Fruit fly (Drosophila melanogaster): Measurements from ENCODE around the gene Arp5.

The Arp5 gene

DNA sequence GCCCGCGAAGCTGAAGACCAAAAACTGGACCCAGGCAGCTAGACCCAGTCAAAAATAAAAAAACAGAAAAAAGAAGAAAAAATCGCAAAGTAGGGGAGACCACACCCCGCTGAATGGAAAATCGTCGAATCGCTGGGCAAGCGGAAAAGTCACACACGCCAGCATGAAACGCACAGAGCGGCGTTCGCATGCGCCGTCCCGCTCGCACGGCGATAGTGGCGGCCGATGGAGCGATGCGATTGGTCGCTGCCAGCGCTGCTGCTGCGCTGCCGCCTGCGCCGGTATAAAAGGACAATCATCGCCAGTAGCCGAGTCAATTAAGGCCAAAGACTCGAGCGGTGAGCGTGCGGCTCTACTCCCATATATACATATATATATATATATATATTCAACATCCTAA, 50.6 kb downstream of the Arp5 start, which contains the start of gene repo (continued):
- TF ChIP-seq TFAM (GFP tag; optimal IDR thresholded peaks at IDR 0.05): no peak
- no peak for TF ChIP-seq peb (GFP tag; IDR thresholded peaks at IDR 0.05)
- TF ChIP-seq z (GFP tag; IDR thresholded peaks at IDR 0.05): no peak
- no peak for TF ChIP-seq CG13296 (GFP tag; optimal IDR thresholded peaks at IDR 0.05)
- TF ChIP-seq dmrt99B (tag; optimal IDR thresholded peaks at IDR 0.05): no peak
- TF ChIP-seq D19B (GFP tag; optimal IDR thresholded peaks at IDR 0.05): no peak
- TF ChIP-seq sima (GFP tag; optimal IDR thresholded peaks at IDR 0.05): no peak
- peak; percentile 19 for TF ChIP-seq repo (GFP tag; optimal IDR thresholded peaks at IDR 0.05)
- no peak for TF ChIP-seq ash1 (GFP tag; optimal IDR thresholded peaks at IDR 0.05)
- no peak for TF ChIP-seq MTF-1 (GFP tag; optimal IDR thresholded peaks at IDR 0.05; ENCODE audit: borderline replicate concordance)
- peak; percentile 43 for TF ChIP-seq nerfin-1 (tag; optimal IDR thresholded peaks at IDR 0.05)
- no peak for TF ChIP-seq CG9797 (GFP tag; optimal IDR thresholded peaks at IDR 0.05)
- no peak for TF ChIP-seq pita (GFP tag; optimal IDR thresholded peaks at IDR 0.05)
- TF ChIP-seq org-1 (GFP tag; optimal IDR thresholded peaks at IDR 0.05): no peak
- TF ChIP-seq CG12219 (GFP tag; optimal IDR thresholded peaks at IDR 0.05): no peak
- peak; percentile 90 for TF ChIP-seq CG1832 (GFP tag; optimal IDR thresholded peaks at IDR 0.05)
- TF ChIP-seq Dp (GFP tag; optimal IDR thresholded peaks at IDR 0.05): no peak
- TF ChIP-seq kah (GFP tag; optimal IDR thresholded peaks at IDR 0.05): no peak
- TF ChIP-seq gcm2 (GFP tag; optimal IDR thresholded peaks at IDR 0.05): no peak
- no peak for TF ChIP-seq sens (GFP tag)
- no peak for TF ChIP-seq CG15073 (GFP tag; optimal IDR thresholded peaks at IDR 0.05)
- TF ChIP-seq CG14050 (GFP tag; IDR thresholded peaks at IDR 0.05): no peak
- no peak for TF ChIP-seq Lim3 (GFP tag; IDR thresholded peaks at IDR 0.05)
- TF ChIP-seq CG31365 (tag; optimal IDR thresholded peaks at IDR 0.05): no peak
- no peak for TF ChIP-seq CG16863 (GFP tag; optimal IDR thresholded peaks at IDR 0.05)
- no peak for TF ChIP-seq Usf (GFP tag; optimal IDR thresholded peaks at IDR 0.05)
- TF ChIP-seq wor (GFP tag; IDR thresholded peaks at IDR 0.05): no peak
- no peak for TF ChIP-seq CG30403 (GFP tag; optimal IDR thresholded peaks at IDR 0.05)
- no peak for TF ChIP-seq CG7745 (tag; optimal IDR thresholded peaks at IDR 0.05)
- no peak for TF ChIP-seq CG4707 (GFP tag; optimal IDR thresholded peaks at IDR 0.05)
- no peak for TF ChIP-seq Elba2 (GFP tag; optimal IDR thresholded peaks at IDR 0.05)
- TF ChIP-seq grau (tag; optimal IDR thresholded peaks at IDR 0.05): no peak
- no peak for TF ChIP-seq fd64A (GFP tag; optimal IDR thresholded peaks at IDR 0.05)
- TF ChIP-seq so (GFP tag; IDR thresholded peaks at IDR 0.05): no peak
